Worm (Caenorhabditis elegans) whole organism, L4/young adult: ENCODE data around the gene pink-1.

ENCODE experiments used
- W03F9.2 ChIP-seq: fragments of 150-350 bp; optimal IDR thresholded peaks from 2 replicates; lab custom pipeline; 2014; ENCODE audit warnings: missing biosample characterization, missing genetic modification characterization
- him-1 ChIP-seq: sonication (generic microtip); optimal IDR thresholded peaks from 2 replicates; lab custom pipeline; 2016; ENCODE audit warnings: missing genotype, missing genetic modification reagents, missing genetic modification characterization, missing compliant biosample characterization

ce11 chrII:5370641-5371040 is 24.9 kb downstream of the pink-1 start, which contains the start of gene F09E5.12:
- no peak for TF ChIP-seq him-1
- TF ChIP-seq W03F9.2 (tag; lab: Kevin White, UChicago), result no peak
